Fruit fly (Drosophila melanogaster) whole organism, embryonic: ENCODE measurements around the gene Gpdh1.

Experiments
- CG10147 ChIP-seq: fragments of 200-800 bp; sonication (Bioruptor generic); optimal IDR thresholded peaks from 2 replicates; lab custom pipeline; 2019; ENCODE audit warnings: missing biosample characterization, mild to moderate bottlenecking, missing genetic modification characterization, moderate library complexity
- CG10565 ChIP-seq: fragments of 200-800 bp; sonication (Bioruptor generic); optimal IDR thresholded peaks from 3 replicates; lab custom pipeline; 2016; ENCODE audit warnings: missing biosample characterization, mild to moderate bottlenecking, missing genetic modification characterization
- CG13123 ChIP-seq: fragments of 200-800 bp; sonication (Bioruptor generic); optimal IDR thresholded peaks from 2 replicates; lab custom pipeline; 2016; ENCODE audit warnings: missing biosample characterization, missing genetic modification characterization
- CG14050 ChIP-seq: fragments of 200-800 bp; sonication (Bioruptor generic); IDR thresholded peaks from 3 replicates; pipeline ENCODE4 v1.3.6; 2022; ENCODE audit warnings: missing biosample characterization, missing genetic modification characterization
- CG16779 ChIP-seq: fragments of 200-800 bp; sonication (Bioruptor generic); IDR thresholded peaks from 2 replicates; pipeline ENCODE4 v1.3.6; 2022; ENCODE audit warnings: missing biosample characterization, missing genetic modification characterization
- CG16813 ChIP-seq: fragments of 200-800 bp; sonication (Bioruptor generic); IDR thresholded peaks from 3 replicates; pipeline ENCODE4 v1.3.6; 2022; ENCODE audit warnings: missing biosample characterization, missing genetic modification characterization; ENCODE audit not compliant: partially characterized antibody
- CG17612 ChIP-seq: fragments of 200-800 bp; sonication (Bioruptor generic); IDR thresholded peaks from 2 replicates; pipeline ENCODE4 v1.3.6; 2022; ENCODE audit warnings: missing biosample characterization, missing genetic modification characterization
- CG17912 ChIP-seq: fragments of 200-800 bp; sonication (Bioruptor generic); optimal IDR thresholded peaks from 2 replicates; lab custom pipeline; 2018; ENCODE audit warnings: missing biosample characterization, mild to moderate bottlenecking, missing genetic modification characterization
- CG30431 ChIP-seq: fragments of 200-800 bp; sonication (Bioruptor generic); optimal IDR thresholded peaks from 2 replicates; lab custom pipeline; 2017; ENCODE audit warnings: missing biosample characterization, missing genetic modification characterization
- CG31441 ChIP-seq: fragments of 200-800 bp; sonication (Bioruptor generic); IDR thresholded peaks from 2 replicates; pipeline ENCODE4 v1.3.6; 2022; ENCODE audit warnings: missing biosample characterization, missing genetic modification characterization
- CG33557 ChIP-seq: fragments of 200-800 bp; sonication (Bioruptor generic); optimal IDR thresholded peaks from 2 replicates; lab custom pipeline; 2019; ENCODE audit warnings: missing biosample characterization, mild to moderate bottlenecking, missing genetic modification characterization, moderate library complexity
- CG4617 ChIP-seq: fragments of 200-800 bp; sonication (Bioruptor generic); optimal IDR thresholded peaks from 3 replicates; lab custom pipeline; 2016; ENCODE audit warnings: missing biosample characterization, missing genetic modification characterization, borderline replicate concordance
- CG8281 ChIP-seq: fragments of 200-800 bp; sonication (Bioruptor generic); optimal IDR thresholded peaks from 2 replicates; lab custom pipeline; 2018; ENCODE audit warnings: missing biosample characterization, mild to moderate bottlenecking, missing genetic modification characterization, moderate library complexity
- CG8765 ChIP-seq: fragments of 200-800 bp; sonication (Bioruptor generic); IDR thresholded peaks from 2 replicates; pipeline ENCODE4 v1.3.6; 2022; ENCODE audit warnings: missing biosample characterization, missing genetic modification characterization
- Deaf1 ChIP-seq: fragments of 200-800 bp; optimal IDR thresholded peaks from 3 replicates; lab custom pipeline; 2019; ENCODE audit warnings: missing biosample characterization, mild to moderate bottlenecking, missing genetic modification characterization, moderate library complexity
- Drgx ChIP-seq: fragments of 200-800 bp; sonication (Bioruptor generic); IDR thresholded peaks from 2 replicates; pipeline ENCODE4 v1.3.6; 2022; ENCODE audit warnings: missing biosample characterization, missing genetic modification characterization
- Ets65A ChIP-seq: fragments of 200-800 bp; sonication (Bioruptor generic); peaks from one replicate; lab custom pipeline; 2016; ENCODE audit warnings: missing biosample characterization, missing genetic modification characterization
- HLH4C ChIP-seq: fragments of 200-800 bp; sonication (Bioruptor generic); IDR thresholded peaks from 3 replicates; pipeline ENCODE4 v1.3.6; 2022; ENCODE audit warnings: missing biosample characterization, missing genetic modification characterization; ENCODE audit not compliant: partially characterized antibody
- HLHmδ ChIP-seq: fragments of 200-800 bp; sonication (Bioruptor generic); optimal IDR thresholded peaks from 2 replicates; lab custom pipeline; 2018; ENCODE audit warnings: missing biosample characterization, mild to moderate bottlenecking, missing genetic modification characterization, moderate library complexity
- Lim3 ChIP-seq: fragments of 200-800 bp; sonication (Bioruptor generic); IDR thresholded peaks from 2 replicates; pipeline ENCODE4 v1.3.6; 2022; ENCODE audit warnings: missing biosample characterization, missing genetic modification characterization
- Med ChIP-seq: fragments of 200-800 bp; sonication (Bioruptor generic); peaks from one replicate; lab custom pipeline; 2016; ENCODE audit warnings: missing biosample characterization, missing genetic modification characterization, mild to moderate bottlenecking, inconsistent platforms, moderate library complexity
- Nf-YA ChIP-seq: fragments of 200-800 bp; sonication (Bioruptor generic); IDR thresholded peaks from 2 replicates; pipeline ENCODE4 v1.3.6; 2022; ENCODE audit warnings: missing biosample characterization, missing genetic modification characterization
- Nf-YB ChIP-seq: fragments of 200-800 bp; sonication (Bioruptor generic); optimal IDR thresholded peaks from 3 replicates; lab custom pipeline; 2019; ENCODE audit warnings: missing biosample characterization, mild to moderate bottlenecking, missing genetic modification characterization, moderate library complexity
- Pdp1 ChIP-seq, 2 experiments: fragments of 200-800 bp; sonication (Bioruptor generic); optimal IDR thresholded peaks; 3 replicates each; lab custom pipeline; 2016; ENCODE audit warnings: missing biosample characterization in 2 of 2, missing genetic modification characterization in 2 of 2, mild to moderate bottlenecking in 1 of 2, moderate library complexity in 1 of 2
- Rfx ChIP-seq: fragments of 200-800 bp; sonication (Bioruptor generic); IDR thresholded peaks from 2 replicates; pipeline ENCODE4 v1.3.6; 2022; ENCODE audit warnings: missing biosample characterization, missing genetic modification characterization
- Rx ChIP-seq: fragments of 200-800 bp; sonication (Bioruptor generic); IDR thresholded peaks from 2 replicates; pipeline ENCODE4 v1.3.6; 2022; ENCODE audit warnings: missing biosample characterization, missing genetic modification characterization
- Stat92E ChIP-seq, 3 experiments: fragments of >200 bp in 2 of 3; fragments of 200-800 bp in 1 of 3; sonication (Bioruptor generic) in 1 of 3; optimal IDR thresholded peaks; 2 replicates each; lab custom pipeline; 2017 to 2019; ENCODE audit warnings: missing biosample characterization in 3 of 3, missing genetic modification characterization in 3 of 3, mild to moderate bottlenecking in 1 of 3, moderate library complexity in 1 of 3
- bigmax ChIP-seq: fragments of 200-800 bp; sonication (Bioruptor generic); optimal IDR thresholded peaks from 2 replicates; lab custom pipeline; 2018; ENCODE audit warnings: missing biosample characterization, mild to moderate bottlenecking, missing genetic modification characterization
- cato ChIP-seq: fragments of 200-800 bp; sonication (Bioruptor generic); optimal IDR thresholded peaks from 2 replicates; lab custom pipeline; 2016; ENCODE audit warnings: missing biosample characterization, missing genetic modification characterization, borderline replicate concordance
- crol ChIP-seq: fragments of 200-800 bp; sonication (Bioruptor generic); IDR thresholded peaks from 2 replicates; pipeline ENCODE4 v1.3.6; 2022; ENCODE audit warnings: missing biosample characterization, missing genetic modification characterization
- ham ChIP-seq: fragments of 200-800 bp; sonication (Bioruptor generic); IDR thresholded peaks from 2 replicates; pipeline ENCODE4 v1.3.6; 2022; ENCODE audit warnings: missing biosample characterization, missing genetic modification characterization
- insv ChIP-seq, 2 experiments: fragments of 200-800 bp; sonication (Bioruptor generic); optimal IDR thresholded peaks; 3 replicates each; lab custom pipeline; 2016 to 2018; ENCODE audit warnings: missing biosample characterization in 2 of 2, missing genetic modification characterization in 2 of 2
- jigr1 ChIP-seq: fragments of 200-800 bp; sonication (Bioruptor generic); IDR thresholded peaks from 3 replicates; pipeline ENCODE4 v1.3.6; 2022; ENCODE audit warnings: missing biosample characterization, missing genetic modification characterization
- nom ChIP-seq: fragments of 200-800 bp; sonication (Bioruptor generic); optimal IDR thresholded peaks from 2 replicates; lab custom pipeline; 2017; ENCODE audit warnings: missing biosample characterization, missing genetic modification characterization, mild to moderate bottlenecking, moderate library complexity, missing genetic modification reagents
- odd ChIP-seq: fragments of 200-800 bp; sonication (Bioruptor generic); optimal IDR thresholded peaks from 2 replicates; lab custom pipeline; 2017; ENCODE audit warnings: missing biosample characterization, mild to moderate bottlenecking, missing genetic modification characterization
- pan ChIP-seq, 4 experiments: fragments of >200 bp in 3 of 4; fragments of 200-800 bp in 1 of 4; sonication (Bioruptor generic) in 1 of 4; optimal IDR thresholded peaks in 3 of 4; IDR thresholded peaks in 1 of 4; 2 replicates each; pipeline versions ENCODE4 v1.3.6 to Lab custom; 2017 to 2022; ENCODE audit warnings: missing biosample characterization in 2 of 4, missing genetic modification characterization in 2 of 4, mixed read lengths in 1 of 4
- pb ChIP-seq: fragments of 200-800 bp; sonication (Bioruptor generic); optimal IDR thresholded peaks from 3 replicates; lab custom pipeline; 2016; ENCODE audit warnings: missing biosample characterization, missing genetic modification characterization
- pfk ChIP-seq: fragments of 200-800 bp; sonication (Bioruptor generic); optimal IDR thresholded peaks from 2 replicates; lab custom pipeline; 2018; ENCODE audit warnings: missing biosample characterization, mild to moderate bottlenecking, missing genetic modification characterization, moderate library complexity
- pros ChIP-seq: fragments of 200-800 bp; sonication (Bioruptor generic); optimal IDR thresholded peaks from 3 replicates; lab custom pipeline; 2019; ENCODE audit warnings: missing biosample characterization, mild to moderate bottlenecking, missing genetic modification characterization, moderate library complexity
- seq ChIP-seq: fragments of 200-800 bp; sonication (Bioruptor generic); IDR thresholded peaks from 2 replicates; pipeline ENCODE4 v1.3.6; 2022; ENCODE audit warnings: missing biosample characterization, missing genetic modification characterization
- stc ChIP-seq: fragments of 200-800 bp; sonication (Bioruptor generic); IDR thresholded peaks from 2 replicates; pipeline ENCODE4 v1.3.6; 2022; ENCODE audit warnings: missing biosample characterization, missing genetic modification characterization
- ttk ChIP-seq: fragments of 200-800 bp; sonication (Bioruptor generic); IDR thresholded peaks from 2 replicates; pipeline ENCODE4 v2.1.2; 2022; ENCODE audit warnings: missing biosample characterization, missing genetic modification characterization
- usp ChIP-seq: fragments of >200 bp; optimal IDR thresholded peaks from 2 replicates; lab custom pipeline; 2017; ENCODE audit warnings: missing biosample characterization, missing genetic modification characterization
- yki ChIP-seq: fragments of >200 bp; optimal IDR thresholded peaks from 3 replicates; lab custom pipeline; 2018
- z ChIP-seq: fragments of 200-800 bp; sonication (Bioruptor generic); IDR thresholded peaks from 3 replicates; pipeline ENCODE4 v1.3.6; 2022; ENCODE audit warnings: missing biosample characterization, missing genetic modification characterization

Gene Gpdh1

DNA sequence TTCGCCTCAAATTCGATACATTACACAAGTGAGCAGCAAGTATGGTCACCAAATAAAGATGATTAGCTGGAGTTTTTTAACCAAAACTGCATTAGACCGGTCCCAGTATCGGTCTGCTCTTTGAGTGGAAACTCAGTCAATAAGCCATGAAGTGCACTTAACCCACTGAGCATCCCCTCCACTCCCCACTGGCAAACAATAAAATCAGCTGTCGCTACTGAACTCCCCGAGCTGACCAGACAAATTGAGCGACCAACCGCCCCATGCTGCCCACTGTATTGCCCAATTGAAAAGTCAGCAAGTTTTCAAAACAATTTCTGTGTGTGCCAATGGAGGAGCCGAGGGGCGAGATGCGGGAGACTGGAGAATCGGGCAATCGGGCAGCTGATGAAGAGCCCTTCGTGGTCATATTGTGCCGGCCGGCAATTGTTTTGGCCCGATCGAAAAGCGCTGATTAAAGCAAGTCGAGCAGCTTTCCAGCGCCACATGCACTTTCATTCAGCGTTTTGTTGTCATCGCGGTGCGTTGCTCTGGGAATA is 44.2 kb upstream of the Gpdh1 start (continued):
- TF ChIP-seq Deaf1 (tag; lab: Kevin White, UChicago), result peak; percentile 18
- TF ChIP-seq CG31441 (GFP tag; lab: Robert Waterston, UW), result no peak
- no peak for TF ChIP-seq CG10147 (GFP tag; lab: Kevin White, UChicago)
- peak in 1 of 2 experiments; percentile 10 for TF ChIP-seq Pdp1 (GFP tag; optimal IDR thresholded peaks at IDR 0.05; lab: Kevin White, UChicago)
- no peak for TF ChIP-seq yki (lab: Kevin White, UChicago)
- peak; percentile 62 for TF ChIP-seq Med (GFP tag; lab: Kevin White, UChicago)
- TF ChIP-seq CG17612, result no peak
- no peak for TF ChIP-seq seq (GFP tag; lab: Robert Waterston, UW)
- no peak for TF ChIP-seq CG17912
- TF ChIP-seq CG8765 (GFP tag; lab: Robert Waterston, UW), result no peak
- TF ChIP-seq cato (GFP tag; lab: Kevin White, UChicago), result no peak
- no peak for TF ChIP-seq pfk
- TF ChIP-seq Ets65A (GFP tag; lab: Kevin White, UChicago), result no peak
- TF ChIP-seq ham (GFP tag; lab: Robert Waterston, UW), result no peak
- no peak for TF ChIP-seq jigr1 (GFP tag; lab: Robert Waterston, UW)
- TF ChIP-seq odd (GFP tag; lab: Kevin White, UChicago), result no peak
- TF ChIP-seq CG14050, result no peak
- TF ChIP-seq Nf-YB (GFP tag; lab: Kevin White, UChicago), result no peak
- no peak for TF ChIP-seq CG33557
- TF ChIP-seq ttk (GFP tag; lab: Robert Waterston, UW), result no peak
- TF ChIP-seq pan (optimal IDR thresholded peaks at IDR 0.05; lab: Kevin White, UChicago), result no peak
- TF ChIP-seq pan (GFP tag; optimal IDR thresholded peaks at IDR 0.05 in 1 of 2, IDR thresholded peaks at IDR 0.05 in 1 of 2), result no peak
- TF ChIP-seq Rfx (GFP tag; lab: Robert Waterston, UW), result peak; percentile 26; the same call in 1 of the 2 replicates
- TF ChIP-seq HLH4C (GFP tag; lab: Robert Waterston, UW), result 0 out of 3 replicates have a peak, but pooled peaks have one; percentile 29
- no peak for TF ChIP-seq CG10565 (GFP tag; lab: Kevin White, UChicago)
- no peak for TF ChIP-seq CG4617 (GFP tag; lab: Kevin White, UChicago)
- TF ChIP-seq pros (GFP tag; lab: Kevin White, UChicago), result no peak
- TF ChIP-seq stc (GFP tag; lab: Robert Waterston, UW), result no peak
- 0 out of 2 replicates have a peak, but pooled peaks have one; percentile 6 for TF ChIP-seq Nf-YA (GFP tag; lab: Robert Waterston, UW)
- TF ChIP-seq z (GFP tag; lab: Robert Waterston, UW), result peak; percentile 65; the same call in 1 of the 3 replicates
- no peak for TF ChIP-seq HLHmδ (GFP tag; lab: Kevin White, UChicago)
- no peak for TF ChIP-seq CG8281 (tag; lab: Kevin White, UChicago)
- no peak for TF ChIP-seq nom (GFP tag; lab: Kevin White, UChicago)
- TF ChIP-seq crol (GFP tag; lab: Robert Waterston, UW), result peak; percentile 69
- TF ChIP-seq Stat92E (GFP tag; optimal IDR thresholded peaks at IDR 0.05; lab: Kevin White, UChicago), result no peak
- no peak for TF ChIP-seq CG16779
- TF ChIP-seq pb (GFP tag; lab: Kevin White, UChicago), result no peak
- TF ChIP-seq Lim3 (GFP tag; lab: Robert Waterston, UW), result no peak
- no peak for TF ChIP-seq CG16813 (GFP tag; lab: Robert Waterston, UW)

DNA sequence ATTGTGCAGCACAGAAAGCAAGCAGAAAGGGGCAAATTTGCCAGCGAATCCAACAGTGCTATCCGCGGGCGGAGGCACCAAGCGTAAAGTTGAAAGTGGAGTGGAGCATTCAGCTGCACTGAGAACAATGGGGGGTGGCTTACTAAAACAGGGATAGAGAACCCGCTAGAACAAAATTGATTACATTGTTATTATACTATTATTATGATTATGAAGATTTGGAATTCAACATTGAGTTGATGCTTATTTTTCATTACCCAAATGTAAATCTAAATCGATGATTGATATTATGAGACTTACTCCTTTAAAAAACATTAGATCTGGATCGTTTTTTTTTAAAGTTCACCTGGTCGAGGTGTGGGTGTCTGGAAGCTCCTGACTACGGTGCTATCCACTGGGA is 41.9 kb upstream of the Gpdh1 start:
- TF ChIP-seq bigmax (no peak), Rx (no peak), usp (no peak), insv (GFP tag; optimal IDR thresholded peaks at IDR 0.05; lab: Kevin White, UChicago) (no peak), CG13123 (GFP tag; lab: Kevin White, UChicago) (no peak), Drgx (GFP tag; lab: Robert Waterston, UW) (peak; percentile 24; the same call in 1 of the 2 replicates), CG30431 (no peak)
